Worm (Caenorhabditis elegans) whole organism, young adult: ENCODE data around the gene tbc-11.
"Not testable (repeated sequence)": the region's sequence is repeated elsewhere in the genome, so short reads cannot be mapped to it uniquely, and the experiment has no call there.

Experiments used
- Y56A3A.18 ChIP-seq: fragments of 200-800 bp; sonication (Bioruptor generic); IDR thresholded peaks from 2 replicates; pipeline ENCODE4 v1.3.6; 2022; ENCODE audit warnings: missing genetic modification reagents, missing genetic modification characterization, missing compliant biosample characterization
- athp-1 ChIP-seq: sonication (generic microtip); optimal IDR thresholded peaks from 2 replicates; lab custom pipeline; 2017; ENCODE audit warnings: mild to moderate bottlenecking, missing genetic modification characterization, missing compliant biosample characterization
- efl-1 ChIP-seq: fragments of 150-350 bp; optimal IDR thresholded peaks from 2 replicates; lab custom pipeline; 2014; ENCODE audit warnings: missing biosample characterization, missing genetic modification reagents, missing genetic modification characterization

DNA sequence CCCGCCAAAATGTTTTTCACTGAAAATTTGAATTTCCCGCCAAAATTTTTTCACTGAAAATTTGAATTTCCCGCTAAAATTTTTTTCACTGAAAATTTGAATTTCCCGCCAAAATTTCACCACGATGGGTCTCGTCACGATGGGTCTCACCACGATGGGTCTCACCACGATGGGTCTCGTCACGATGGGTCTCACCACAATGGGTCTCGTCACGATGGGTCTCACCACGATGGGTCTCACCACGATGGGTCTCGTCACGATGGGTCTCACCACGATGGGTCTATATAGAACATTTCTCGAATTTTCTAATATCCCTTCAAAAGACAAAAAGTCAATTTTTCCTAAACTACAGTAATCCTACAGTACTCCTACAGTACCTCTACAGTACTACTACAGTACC, 18.9 kb downstream of the tbc-11 start:
- 0 out of 2 replicates have a peak, but pooled peaks have one; percentile 48 for TF ChIP-seq Y56A3A.18
- not testable (repeated sequence) for TF ChIP-seq efl-1 (GFP tag; lab: Kevin White, UChicago); athp-1 (tag; lab: Kevin White, UChicago)
